Fruit fly (Drosophila melanogaster) whole organism, wandering third instar larva: ENCODE results near the gene CG1737.

ENCODE experiments used
- Abd-B ChIP-seq: fragments of >200 bp; optimal IDR thresholded peaks from 2 replicates; lab custom pipeline; 2017; ENCODE audit warnings: missing biosample characterization, missing genetic modification characterization
- CG32264 ChIP-seq: fragments of 200-800 bp; sonication (Bioruptor generic); optimal IDR thresholded peaks from 2 replicates; lab custom pipeline; 2016; ENCODE audit warnings: missing biosample characterization, missing genetic modification characterization
- CG9705 ChIP-seq: fragments of 200-800 bp; sonication (Bioruptor generic); optimal IDR thresholded peaks from 2 replicates; lab custom pipeline; 2018; ENCODE audit warnings: missing biosample characterization, mild to moderate bottlenecking, missing genetic modification characterization
- Dfd ChIP-seq: fragments of >200 bp; optimal IDR thresholded peaks from 2 replicates; lab custom pipeline; 2017; ENCODE audit warnings: missing biosample characterization, missing genetic modification characterization
- Dif ChIP-seq: fragments of 200-275, 200-300 bp; sonication (Bioruptor generic); optimal IDR thresholded peaks from 2 replicates; lab custom pipeline; 2018; ENCODE audit warnings: missing biosample characterization, missing genetic modification characterization; ENCODE audit not compliant: partially characterized antibody
- GATAd ChIP-seq: sonication (Bioruptor generic); optimal IDR thresholded peaks from 2 replicates; lab custom pipeline; 2016; ENCODE audit warnings: missing biosample characterization, missing genetic modification characterization
- HLH106 ChIP-seq: fragments of 200-800 bp; optimal IDR thresholded peaks from 3 replicates; lab custom pipeline; 2019; ENCODE audit warnings: missing biosample characterization, mild to moderate bottlenecking, missing genetic modification characterization, moderate library complexity
- Hnf4 ChIP-seq: fragments of 200-800 bp; sonication (Bioruptor generic); optimal IDR thresholded peaks from 2 replicates; lab custom pipeline; 2016; ENCODE audit warnings: missing biosample characterization, mild to moderate bottlenecking, missing genetic modification characterization
- Hr83 ChIP-seq: fragments of 200-300 bp; sonication (Bioruptor generic); optimal IDR thresholded peaks from 2 replicates; lab custom pipeline; 2016; ENCODE audit warnings: missing biosample characterization, mild to moderate bottlenecking, missing genetic modification characterization, moderate library complexity; ENCODE audit not compliant: poor library complexity, severe bottlenecking
- Jra ChIP-seq: sonication (Bioruptor generic); optimal IDR thresholded peaks from 2 replicates; lab custom pipeline; 2016; ENCODE audit warnings: missing biosample characterization, missing genetic modification characterization
- Mio ChIP-seq: sonication (Bioruptor generic); optimal IDR thresholded peaks from 2 replicates; lab custom pipeline; 2016; ENCODE audit warnings: missing biosample characterization, missing genetic modification characterization
- Myc ChIP-seq: fragments of >200 bp; optimal IDR thresholded peaks from 2 replicates; lab custom pipeline; 2017
- N ChIP-seq: fragments of >200 bp; optimal IDR thresholded peaks from 2 replicates; lab custom pipeline; 2018; ENCODE audit warnings: missing biosample characterization, missing external identifiers, missing genetic modification characterization
- OdsH ChIP-seq: fragments of 200-800 bp; sonication (Bioruptor generic); optimal IDR thresholded peaks from 2 replicates; lab custom pipeline; 2016; ENCODE audit warnings: missing biosample characterization, mild to moderate bottlenecking, missing genetic modification characterization
- Rel ChIP-seq, 2 experiments: fragments of 200-800 bp; sonication (Bioruptor generic) in 1 of 2; optimal IDR thresholded peaks; 2 replicates in 1 of 2; 3 replicates in 1 of 2; lab custom pipeline; 2016 to 2019; ENCODE audit warnings: mild to moderate bottlenecking in 2 of 2, missing biosample characterization in 2 of 2, missing genetic modification characterization in 2 of 2, moderate library complexity in 1 of 2
- Sp1 ChIP-seq: fragments of 200-800 bp; sonication (Bioruptor generic); optimal IDR thresholded peaks from 3 replicates; lab custom pipeline; 2019; ENCODE audit warnings: missing biosample characterization, mild to moderate bottlenecking, missing genetic modification characterization, moderate library complexity
- Vsx2 ChIP-seq: fragments of 200-300, 225-300 bp; sonication (Bioruptor generic); optimal IDR thresholded peaks from 2 replicates; lab custom pipeline; 2018; ENCODE audit warnings: missing biosample characterization, missing genetic modification characterization; ENCODE audit not compliant: partially characterized antibody
- br ChIP-seq: fragments of 200-800 bp; sonication (Bioruptor generic); optimal IDR thresholded peaks from 2 replicates; lab custom pipeline; 2016; ENCODE audit warnings: missing biosample characterization, missing genetic modification characterization
- brk ChIP-seq: fragments of 200-800 bp; sonication (Bioruptor generic); optimal IDR thresholded peaks from 2 replicates; lab custom pipeline; 2016; ENCODE audit warnings: missing biosample characterization, mild to moderate bottlenecking, missing genetic modification characterization
- dl ChIP-seq, 2 experiments: fragments of 175-275, 200-275 bp in 1 of 2; fragments of 200-275 bp in 1 of 2; sonication (Bioruptor generic); optimal IDR thresholded peaks; lab custom pipeline; 2018; ENCODE audit warnings: mild to moderate bottlenecking in 2 of 2, missing biosample characterization in 2 of 2, missing genetic modification characterization in 2 of 2, moderate library complexity in 2 of 2; ENCODE audit not compliant: partially characterized antibody in 2 of 2, insufficient read depth in 1 of 2
- dmrt93B ChIP-seq: fragments of 200-800 bp; sonication (Bioruptor generic); optimal IDR thresholded peaks from 2 replicates; lab custom pipeline; 2018; ENCODE audit warnings: missing biosample characterization, mild to moderate bottlenecking, missing genetic modification characterization
- dsf ChIP-seq: sonication (Bioruptor generic); optimal IDR thresholded peaks from 2 replicates; lab custom pipeline; 2016; ENCODE audit warnings: missing biosample characterization, missing genetic modification characterization, borderline replicate concordance
- ey ChIP-seq: fragments of 200-800 bp; sonication (Bioruptor generic); optimal IDR thresholded peaks from 2 replicates; lab custom pipeline; 2016; ENCODE audit warnings: missing biosample characterization, missing genetic modification characterization
- foxo ChIP-seq, 2 experiments: fragments of 200-800 bp; sonication (Bioruptor generic); optimal IDR thresholded peaks; 2 replicates in 1 of 2; 3 replicates in 1 of 2; lab custom pipeline; 2016 to 2017; ENCODE audit warnings: missing biosample characterization in 2 of 2, missing genetic modification characterization in 2 of 2
- fru ChIP-seq: fragments of 200-800 bp; sonication (Bioruptor generic); optimal IDR thresholded peaks from 3 replicates; lab custom pipeline; 2016; ENCODE audit warnings: missing biosample characterization, mild to moderate bottlenecking, missing genetic modification characterization
- h ChIP-seq: fragments of 200-800 bp; sonication (Bioruptor generic); optimal IDR thresholded peaks from 3 replicates; lab custom pipeline; 2016; ENCODE audit warnings: missing biosample characterization, mild to moderate bottlenecking, missing genetic modification characterization
- jim ChIP-seq: fragments of 175-275, 200-325 bp; sonication (Bioruptor generic); optimal IDR thresholded peaks from 2 replicates; lab custom pipeline; 2016; ENCODE audit warnings: missing biosample characterization, mild to moderate bottlenecking, missing genetic modification characterization
- lola ChIP-seq: fragments of >200 bp; optimal IDR thresholded peaks from 2 replicates; lab custom pipeline; 2017; ENCODE audit warnings: missing biosample characterization, missing genetic modification characterization
- pan ChIP-seq: fragments of >200 bp; optimal IDR thresholded peaks from 2 replicates; lab custom pipeline; 2017
- psq ChIP-seq: fragments of 200-800 bp; sonication (Bioruptor generic); optimal IDR thresholded peaks from 3 replicates; lab custom pipeline; 2017; ENCODE audit warnings: missing biosample characterization, mild to moderate bottlenecking, missing genetic modification characterization, moderate library complexity
- rgr ChIP-seq: fragments of 200-800 bp; sonication (Bioruptor generic); optimal IDR thresholded peaks from 3 replicates; lab custom pipeline; 2016; ENCODE audit warnings: missing biosample characterization, mild to moderate bottlenecking, missing genetic modification characterization
- sage ChIP-seq: fragments of 200-800 bp; sonication (Bioruptor generic); optimal IDR thresholded peaks from 2 replicates; lab custom pipeline; 2016; ENCODE audit warnings: missing biosample characterization, mild to moderate bottlenecking, missing genetic modification characterization
- sv ChIP-seq: fragments of 200-800 bp; sonication (Bioruptor generic); optimal IDR thresholded peaks from 3 replicates; lab custom pipeline; 2016; ENCODE audit warnings: missing biosample characterization, missing genetic modification characterization
- tai ChIP-seq: sonication (Bioruptor generic); optimal IDR thresholded peaks from 2 replicates; lab custom pipeline; 2016; ENCODE audit warnings: missing biosample characterization, missing genetic modification characterization
- usp ChIP-seq: fragments of >200 bp; optimal IDR thresholded peaks from 2 replicates; lab custom pipeline; 2017; ENCODE audit warnings: missing biosample characterization, missing genetic modification characterization
- woc ChIP-seq: sonication (Bioruptor generic); optimal IDR thresholded peaks from 2 replicates; lab custom pipeline; 2016; ENCODE audit warnings: missing biosample characterization, mild to moderate bottlenecking, missing genetic modification characterization

Gene CG1737

dm6 chrX:11389494-11390447 lies 39.4 kb downstream of the CG1737 start:
- no peak for TF ChIP-seq CG32264 (GFP tag; lab: Kevin White, UChicago)
- TF ChIP-seq Hr83 (GFP tag; lab: Kevin White, UChicago), result peak; percentile 51
- TF ChIP-seq Rel (GFP tag; optimal IDR thresholded peaks at IDR 0.05; lab: Kevin White, UChicago), result peak; percentile 37
- TF ChIP-seq Rel (tag; optimal IDR thresholded peaks at IDR 0.05; lab: Kevin White, UChicago), result no peak
- no peak for TF ChIP-seq N
- TF ChIP-seq Jra (GFP tag; lab: Kevin White, UChicago), result peak; percentile 28
- TF ChIP-seq psq (GFP tag; lab: Kevin White, UChicago), result no peak
- no peak for TF ChIP-seq woc
- TF ChIP-seq CG9705, result no peak
- peak; percentile 82 to 88 for TF ChIP-seq dl (GFP tag; optimal IDR thresholded peaks at IDR 0.05; lab: Kevin White, UChicago; ENCODE audit: insufficient read depth in 1 of 2, partially characterized antibody in 2 of 2)
- TF ChIP-seq lola, result no peak
- no peak for TF ChIP-seq sv (GFP tag; lab: Kevin White, UChicago)
- peak; percentile 33 for TF ChIP-seq h (GFP tag; lab: Kevin White, UChicago)
- no peak for TF ChIP-seq HLH106 (tag; lab: Kevin White, UChicago)
- TF ChIP-seq dsf, result no peak
- peak; percentile 81 for TF ChIP-seq Dif (GFP tag; lab: Kevin White, UChicago)
- no peak for TF ChIP-seq Dfd (GFP tag; lab: Kevin White, UChicago)
- no peak for TF ChIP-seq Abd-B (GFP tag; lab: Kevin White, UChicago)
- no peak for TF ChIP-seq Sp1 (GFP tag; lab: Kevin White, UChicago)
- peak; percentile 31 for TF ChIP-seq Vsx2
- TF ChIP-seq jim (GFP tag; lab: Kevin White, UChicago), result no peak

dm6 chrX:11390625-11391363 lies 40.4 kb downstream of the CG1737 start:
- TF ChIP-seq GATAd (GFP tag; lab: Kevin White, UChicago) (no peak), CG32264 (GFP tag; lab: Kevin White, UChicago) (no peak), sv (GFP tag; lab: Kevin White, UChicago) (peak; percentile 68), ey (peak; percentile 57), foxo (GFP tag; optimal IDR thresholded peaks at IDR 0.05; lab: Kevin White, UChicago) (peak in 1 of 2 experiments; percentile 59), tai (GFP tag; lab: Kevin White, UChicago) (peak; percentile 16), OdsH (GFP tag; lab: Kevin White, UChicago) (peak; percentile 28), pan (lab: Kevin White, UChicago) (no peak), sage (GFP tag; lab: Kevin White, UChicago) (no peak), Dif (GFP tag; lab: Kevin White, UChicago) (no peak), Sp1 (GFP tag; lab: Kevin White, UChicago) (peak; percentile 20), Myc (lab: Kevin White, UChicago) (no peak), br (GFP tag; lab: Kevin White, UChicago) (peak; percentile 35), h (GFP tag; lab: Kevin White, UChicago) (peak; percentile 45), brk (GFP tag; lab: Kevin White, UChicago) (no peak), jim (GFP tag; lab: Kevin White, UChicago) (no peak), Mio (GFP tag; lab: Kevin White, UChicago) (no peak), Hr83 (GFP tag; lab: Kevin White, UChicago) (no peak), fru (GFP tag; lab: Kevin White, UChicago) (peak; percentile 38), usp (GFP tag; lab: Kevin White, UChicago) (no peak), dl (GFP tag; optimal IDR thresholded peaks at IDR 0.05; lab: Kevin White, UChicago; ENCODE audit: insufficient read depth in 1 of 2, partially characterized antibody in 2 of 2) (no peak), psq (GFP tag; lab: Kevin White, UChicago) (peak; percentile 25), HLH106 (tag; lab: Kevin White, UChicago) (peak; percentile 27), rgr (GFP tag; lab: Kevin White, UChicago) (peak; percentile 52), dmrt93B (GFP tag; lab: Kevin White, UChicago) (no peak), Abd-B (GFP tag; lab: Kevin White, UChicago) (no peak), Hnf4 (peak; percentile 17)
